Fruit fly (Drosophila melanogaster) S2 (cell line): ENCODE measurements around the gene CG33500.

Experiments
- CG8478 ChIP-seq: fragments of >200 bp; optimal IDR thresholded peaks from 2 replicates; lab custom pipeline; 2018
- CTCF ChIP-seq, 2 experiments: fragments of >200 bp; optimal IDR thresholded peaks; 2 replicates each; lab custom pipeline; 2018

- no peak for TF ChIP-seq CTCF (optimal IDR thresholded peaks at IDR 0.05; lab: Kevin White, UChicago)
- no peak for TF ChIP-seq CG8478 (lab: Kevin White, UChicago)
Measured at dm6 chr3L:11487327-11487973, 21.0 kb upstream of the CG33500 start, which contains the start of gene chrb.
